Worm (Caenorhabditis elegans) whole organism, early embryonic: ENCODE data around the gene dmd-6.

ENCODE experiments used
- B0310.2 ChIP-seq: sonication (generic microtip); optimal IDR thresholded peaks from 2 replicates; lab custom pipeline; 2016; ENCODE audit warnings: mild to moderate bottlenecking, missing genetic modification characterization, missing compliant biosample characterization
- ama-1 ChIP-seq: fragments of 150-350 bp; optimal IDR thresholded peaks from 2 replicates; lab custom pipeline; 2014
- ets-7 ChIP-seq: sonication (generic microtip); optimal IDR thresholded peaks from 2 replicates; lab custom pipeline; 2016; ENCODE audit warnings: missing genotype, missing genetic modification characterization, missing compliant biosample characterization
- hnd-1 ChIP-seq: sonication (generic microtip); optimal IDR thresholded peaks from 2 replicates; lab custom pipeline; 2016; ENCODE audit warnings: missing genetic modification characterization, missing compliant biosample characterization
- pes-1 ChIP-seq: fragments of 200-800 bp; sonication (Bioruptor generic); IDR thresholded peaks from 2 replicates; pipeline ENCODE4 v1.3.6; 2022; ENCODE audit warnings: missing genetic modification reagents, missing genetic modification characterization, missing compliant biosample characterization

ce11 chrIV:14608605-14609004, 7.8 kb upstream of the dmd-6 start:
- no peak for TF ChIP-seq ets-7 (tag; lab: Kevin White, UChicago)
- no peak for TF ChIP-seq ama-1
- TF ChIP-seq B0310.2 (tag; lab: Kevin White, UChicago), result no peak
- TF ChIP-seq pes-1, result no peak
- no peak for TF ChIP-seq hnd-1 (tag; lab: Kevin White, UChicago)
